Fruit fly (Drosophila melanogaster) S2 (cell line): ENCODE results near the gene Yp2.

ENCODE experiments used
- CG8478 ChIP-seq: fragments of >200 bp; optimal IDR thresholded peaks from 2 replicates; lab custom pipeline; 2018
- CTCF ChIP-seq, 2 experiments: fragments of >200 bp; optimal IDR thresholded peaks; 2 replicates each; lab custom pipeline; 2018

dm6 chrX:10020857-10021256 is 31.6 kb downstream of the Yp2 start:
- TF ChIP-seq CG8478 (lab: Kevin White, UChicago), result no peak
- no peak for TF ChIP-seq CTCF (optimal IDR thresholded peaks at IDR 0.05; lab: Kevin White, UChicago)
